Worm (Caenorhabditis elegans) whole organism, L4 larva: ENCODE measurements around the gene C01G12.16.

Experiments used
- F10B5.3 ChIP-seq: sonication (generic microtip); optimal IDR thresholded peaks from 2 replicates; lab custom pipeline; 2016; ENCODE audit warnings: mild to moderate bottlenecking, missing genetic modification characterization, missing compliant biosample characterization
- F37D6.2 ChIP-seq: sonication (generic microtip); optimal IDR thresholded peaks from 2 replicates; lab custom pipeline; 2016; ENCODE audit warnings: mild to moderate bottlenecking, missing genetic modification characterization, missing compliant biosample characterization
- R02D3.7 ChIP-seq: fragments of 150-350 bp; sonication (generic microtip); optimal IDR thresholded peaks from 3 replicates; lab custom pipeline; 2014; ENCODE audit warnings: missing biosample characterization, missing genetic modification characterization
- T20F7.1 ChIP-seq: fragments of 200-800 bp; sonication (Bioruptor generic); optimal IDR thresholded peaks from 2 replicates; lab custom pipeline; 2018; ENCODE audit warnings: mild to moderate bottlenecking, missing genetic modification characterization, missing compliant biosample characterization
- Y48G9A.11 ChIP-seq: fragments of 200-800 bp; sonication (Bioruptor generic); IDR thresholded peaks from 2 replicates; pipeline ENCODE4 v1.3.6; 2022; ENCODE audit warnings: missing genetic modification reagents, missing genetic modification characterization, missing compliant biosample characterization
- Y5F2A.4 ChIP-seq: fragments of 200-800 bp; sonication (Bioruptor generic); optimal IDR thresholded peaks from 2 replicates; lab custom pipeline; 2018; ENCODE audit warnings: mild to moderate bottlenecking, missing genetic modification characterization, missing compliant biosample characterization
- ZK337.2 ChIP-seq: fragments of 200-800 bp; sonication (Bioruptor generic); IDR thresholded peaks from 2 replicates; pipeline ENCODE4 v1.3.6; 2022; ENCODE audit warnings: missing genetic modification reagents, missing genetic modification characterization, missing compliant biosample characterization
- aly-2 ChIP-seq: sonication (generic microtip); optimal IDR thresholded peaks from 2 replicates; lab custom pipeline; 2018; ENCODE audit warnings: missing biosample characterization, missing genetic modification characterization
- ama-1 ChIP-seq: fragments of 150-350 bp; optimal IDR thresholded peaks from 2 replicates; lab custom pipeline; 2014; ENCODE audit warnings: inconsistent platforms, mixed read lengths
- arid-1 ChIP-seq: fragments of 200-800 bp; sonication (Bioruptor generic); conservative IDR thresholded peaks from 2 replicates; pipeline ENCODE4 v1.3.6; 2022; ENCODE audit warnings: missing genetic modification reagents, missing genetic modification characterization, missing compliant biosample characterization
- attf-4 ChIP-seq: sonication (generic microtip); optimal IDR thresholded peaks from 3 replicates; lab custom pipeline; 2017; ENCODE audit warnings: missing biosample characterization, missing genetic modification characterization
- ceh-44 ChIP-seq: fragments of 200-800 bp; sonication (Bioruptor generic); IDR thresholded peaks from 2 replicates; pipeline ENCODE4 v1.3.6; 2022; ENCODE audit warnings: missing genetic modification reagents, missing genetic modification characterization, missing compliant biosample characterization
- ces-1 ChIP-seq: fragments of 150-350 bp; sonication (generic microtip); optimal IDR thresholded peaks from 4 replicates; lab custom pipeline; 2014; ENCODE audit warnings: missing biosample characterization, missing genetic modification reagents, missing genetic modification characterization
- cey-2 ChIP-seq: sonication (generic microtip); optimal IDR thresholded peaks from 3 replicates; lab custom pipeline; 2017; ENCODE audit warnings: missing genetic modification characterization, mild to moderate bottlenecking, missing compliant biosample characterization, antibody characterized with exemption, borderline replicate concordance; ENCODE audit not compliant: insufficient read depth
- ctbp-1 ChIP-seq: fragments of 200-800 bp; sonication (Bioruptor generic); IDR thresholded peaks from 2 replicates; pipeline ENCODE4 v1.3.6; 2022; ENCODE audit warnings: missing genetic modification reagents, missing genetic modification characterization, missing compliant biosample characterization
- daf-8 ChIP-seq: fragments of 200-800 bp; sonication (Bioruptor generic); IDR thresholded peaks from 2 replicates; pipeline ENCODE4 v1.3.6; 2022; ENCODE audit warnings: missing genetic modification characterization, missing compliant biosample characterization
- dpl-1 ChIP-seq: fragments of 150-350 bp; optimal IDR thresholded peaks from 2 replicates; lab custom pipeline; 2014; ENCODE audit warnings: missing biosample characterization, missing genetic modification reagents, missing genetic modification characterization
- fkh-10 ChIP-seq: fragments of 150-350 bp; optimal IDR thresholded peaks from 2 replicates; lab custom pipeline; 2014; ENCODE audit warnings: missing biosample characterization, missing genetic modification reagents, missing genetic modification characterization
- gei-8 ChIP-seq: fragments of 200-800 bp; sonication (Bioruptor generic); optimal IDR thresholded peaks from 2 replicates; lab custom pipeline; 2018; ENCODE audit warnings: mild to moderate bottlenecking, missing genetic modification characterization, missing compliant biosample characterization
- hif-1 ChIP-seq, 2 experiments: sonication (generic microtip); optimal IDR thresholded peaks; 2 replicates each; lab custom pipeline; 2016 to 2017; ENCODE audit warnings: missing compliant biosample characterization in 2 of 2, missing genetic modification characterization in 2 of 2, missing genetic modification reagents in 2 of 2, missing genotype in 2 of 2, mild to moderate bottlenecking in 1 of 2
- hlh-11 ChIP-seq: fragments of 200-800 bp; sonication (Bioruptor generic); optimal IDR thresholded peaks from 2 replicates; lab custom pipeline; 2018; ENCODE audit warnings: mild to moderate bottlenecking, missing genetic modification characterization, missing compliant biosample characterization
- hlh-30 ChIP-seq: sonication (generic microtip); optimal IDR thresholded peaks from 2 replicates; lab custom pipeline; 2017; ENCODE audit warnings: antibody characterized with exemption, mild to moderate bottlenecking, missing genetic modification characterization, missing compliant biosample characterization; ENCODE audit not compliant: insufficient read depth
- lim-7 ChIP-seq: fragments of 200-800 bp; sonication (Bioruptor generic); IDR thresholded peaks from 2 replicates; pipeline ENCODE4 v1.3.6; 2022; ENCODE audit warnings: missing genetic modification characterization, missing compliant biosample characterization
- lin-1 ChIP-seq: fragments of 200-800 bp; sonication (Bioruptor generic); IDR thresholded peaks from 2 replicates; pipeline ENCODE4 v1.3.6; 2022; ENCODE audit warnings: missing genetic modification reagents, missing genetic modification characterization, missing compliant biosample characterization
- lin-38 ChIP-seq: fragments of 200-800 bp; sonication (Bioruptor generic); IDR thresholded peaks from 2 replicates; pipeline ENCODE4 v1.3.6; 2022; ENCODE audit warnings: missing genetic modification reagents, missing genetic modification characterization, missing compliant biosample characterization
- lsy-2 ChIP-seq, 2 experiments: fragments of 150-350 bp in 1 of 2; sonication (generic microtip) in 1 of 2; optimal IDR thresholded peaks; 2 replicates each; lab custom pipeline; 2014 to 2017; ENCODE audit warnings: missing biosample characterization in 2 of 2, missing genetic modification characterization in 2 of 2
- madf-5 ChIP-seq, 2 experiments: fragments of 200-800 bp; sonication (Bioruptor generic); IDR thresholded peaks; 2 replicates each; pipeline ENCODE4 v1.3.6; 2022; ENCODE audit warnings: missing compliant biosample characterization in 2 of 2, missing genetic modification characterization in 2 of 2
- mdl-1 ChIP-seq, 2 experiments: fragments of 150-350 bp in 1 of 2; sonication (generic microtip) in 1 of 2; optimal IDR thresholded peaks; 2 replicates each; lab custom pipeline; 2014 to 2017; ENCODE audit warnings: missing biosample characterization in 2 of 2, missing genetic modification characterization in 2 of 2
- mep-1 ChIP-seq: fragments of 150-350 bp; sonication (generic microtip); optimal IDR thresholded peaks from 3 replicates; lab custom pipeline; 2014; ENCODE audit warnings: missing biosample characterization, missing genetic modification characterization
- mxl-2 ChIP-seq: fragments of 200-800 bp; sonication (Bioruptor generic); conservative IDR thresholded peaks from 2 replicates; pipeline ENCODE4 v1.3.6; 2022; ENCODE audit warnings: missing genetic modification reagents, missing genetic modification characterization, missing compliant biosample characterization
- mxl-3 ChIP-seq: fragments of 200-800 bp; sonication (Bioruptor generic); optimal IDR thresholded peaks from 2 replicates; lab custom pipeline; 2018; ENCODE audit warnings: mild to moderate bottlenecking, missing genetic modification characterization, missing compliant biosample characterization
- nhr-10 ChIP-seq: fragments of 150-350 bp; optimal IDR thresholded peaks from 2 replicates; lab custom pipeline; 2014; ENCODE audit warnings: missing biosample characterization, missing genetic modification characterization
- nhr-102 ChIP-seq: sonication (generic microtip); optimal IDR thresholded peaks from 2 replicates; lab custom pipeline; 2016; ENCODE audit warnings: mild to moderate bottlenecking, missing genetic modification characterization, moderate library complexity, missing compliant biosample characterization
- nhr-111 ChIP-seq: fragments of 200-800 bp; sonication (Bioruptor generic); optimal IDR thresholded peaks from 2 replicates; lab custom pipeline; 2018; ENCODE audit warnings: mild to moderate bottlenecking, missing genetic modification characterization, missing compliant biosample characterization
- nhr-41 ChIP-seq: fragments of 200-800 bp; sonication (Bioruptor generic); IDR thresholded peaks from 2 replicates; pipeline ENCODE4 v1.3.6; 2022; ENCODE audit warnings: missing genetic modification reagents, missing genetic modification characterization, missing compliant biosample characterization
- nhr-76 ChIP-seq: fragments of 150-350 bp; optimal IDR thresholded peaks from 2 replicates; lab custom pipeline; 2014; ENCODE audit warnings: missing biosample characterization, missing genetic modification characterization
- nhr-77 ChIP-seq: fragments of 150-350 bp; optimal IDR thresholded peaks from 2 replicates; lab custom pipeline; 2014; ENCODE audit warnings: missing biosample characterization, missing genetic modification characterization
- pha-4 ChIP-seq, 2 experiments: fragments of 150-350 bp in 1 of 2; fragments of 200-800 bp in 1 of 2; sonication (Bioruptor generic) in 1 of 2; IDR thresholded peaks in 1 of 2; optimal IDR thresholded peaks in 1 of 2; 2 replicates each; pipeline versions ENCODE4 v1.3.6 to Lab custom; 2014 to 2022; ENCODE audit warnings: missing genetic modification characterization in 2 of 2, missing genetic modification reagents in 2 of 2, missing biosample characterization in 1 of 2, missing compliant biosample characterization in 1 of 2
- php-3 ChIP-seq: fragments of 200-800 bp; sonication (Bioruptor generic); IDR thresholded peaks from 2 replicates; pipeline ENCODE4 v1.3.6; 2022; ENCODE audit warnings: missing genetic modification reagents, missing genetic modification characterization, missing compliant biosample characterization
- rbr-2 ChIP-seq: sonication (generic microtip); optimal IDR thresholded peaks from 2 replicates; lab custom pipeline; 2016; ENCODE audit warnings: missing genotype, missing genetic modification characterization, missing compliant biosample characterization
- sdz-12 ChIP-seq: fragments of 200-800 bp; sonication (Bioruptor generic); optimal IDR thresholded peaks from 2 replicates; lab custom pipeline; 2018; ENCODE audit warnings: mild to moderate bottlenecking, missing genetic modification characterization, missing compliant biosample characterization
- snpc-1.2 ChIP-seq: fragments of 200-800 bp; sonication (Bioruptor generic); IDR thresholded peaks from 2 replicates; pipeline ENCODE4 v1.3.6; 2022; ENCODE audit warnings: missing genetic modification reagents, missing genetic modification characterization, missing compliant biosample characterization
- spr-3 ChIP-seq: fragments of 200-800 bp; sonication (Bioruptor generic); optimal IDR thresholded peaks from 2 replicates; lab custom pipeline; 2018; ENCODE audit warnings: mild to moderate bottlenecking, missing genetic modification characterization, missing compliant biosample characterization
- tra-1 ChIP-seq: fragments of 200-800 bp; sonication (Bioruptor generic); IDR thresholded peaks from 2 replicates; pipeline ENCODE4 v1.3.6; 2022; ENCODE audit warnings: missing genetic modification reagents, missing genetic modification characterization, missing compliant biosample characterization
- unc-130 ChIP-seq: sonication (generic microtip); optimal IDR thresholded peaks from 2 replicates; lab custom pipeline; 2016; ENCODE audit warnings: missing genetic modification reagents, missing genetic modification characterization, missing compliant biosample characterization
- unc-62 ChIP-seq, 3 experiments: fragments of 150-350 bp in 1 of 3; sonication (generic microtip); optimal IDR thresholded peaks in 2 of 3; peaks in 1 of 3; 1 replicate in 1 of 3; 2 replicates in 2 of 3; lab custom pipeline; 2014 to 2017; ENCODE audit warnings: missing biosample characterization in 3 of 3, missing genetic modification characterization in 3 of 3, missing genetic modification reagents in 3 of 3, missing genotype in 1 of 3
- zfp-3 ChIP-seq: fragments of 200-800 bp; sonication (Bioruptor generic); conservative IDR thresholded peaks from 2 replicates; pipeline ENCODE4 v1.3.6; 2022; ENCODE audit warnings: missing genetic modification reagents, missing genetic modification characterization, missing compliant biosample characterization

C01G12.16 gene

DNA sequence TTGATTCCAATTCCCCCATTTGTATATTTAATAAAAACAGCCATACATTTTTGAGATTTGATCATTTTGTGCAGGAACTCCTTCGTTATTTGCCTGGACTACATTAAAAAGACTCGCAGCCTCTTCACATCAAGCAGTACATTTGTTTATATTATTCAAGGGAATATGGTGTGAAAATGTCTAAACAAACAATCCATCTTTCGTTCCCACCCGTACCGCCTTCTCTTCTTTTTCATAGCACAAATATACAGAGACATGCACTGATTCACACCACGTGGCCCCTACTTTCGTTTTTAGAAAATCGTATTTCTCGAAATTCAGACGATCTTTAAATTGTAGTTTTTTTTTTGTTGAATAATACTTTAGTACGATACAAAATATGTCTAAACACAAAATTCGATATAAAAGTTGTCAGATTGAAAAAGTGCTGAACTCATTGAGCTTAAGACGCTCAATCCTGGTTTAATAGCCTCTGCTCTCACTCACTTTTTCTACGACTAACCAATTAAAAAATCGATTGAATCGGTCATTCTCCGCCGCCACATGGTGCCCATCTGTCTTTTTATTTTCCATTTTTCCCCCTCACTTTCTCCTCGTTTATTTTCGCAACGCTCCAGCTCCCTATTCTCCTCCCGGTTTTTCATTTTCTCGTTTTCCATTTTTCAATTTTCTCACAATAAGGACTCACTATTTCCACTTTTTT, 34.4 kb downstream of the C01G12.16 start (continued):
- TF ChIP-seq T20F7.1, result peak; percentile 75
- peak; percentile 77 for TF ChIP-seq Y48G9A.11 (GFP tag; lab: Robert Waterston, UW)
- no peak for TF ChIP-seq mxl-2
- peak; percentile 43 for TF ChIP-seq mxl-3 (GFP tag; lab: Kevin White, UChicago)
- TF ChIP-seq rbr-2 (tag; lab: Kevin White, UChicago), result peak; percentile 43
- peak; percentile 67 for TF ChIP-seq lin-38 (GFP tag; lab: Robert Waterston, UW)
- TF ChIP-seq php-3 (GFP tag; lab: Robert Waterston, UW), result peak; percentile 36
- TF ChIP-seq F10B5.3, result peak; percentile 68
- TF ChIP-seq sdz-12 (GFP tag; lab: Kevin White, UChicago), result peak; percentile 21
- TF ChIP-seq mep-1 (tag; lab: Kevin White, UChicago), result peak; percentile 76
- TF ChIP-seq ama-1 (lab: Kevin White, UChicago), result peak; percentile 95
- peak; percentile 37 for TF ChIP-seq hlh-30 (tag; lab: Kevin White, UChicago)
- TF ChIP-seq ZK337.2, result no peak
- peak; percentile 10 to 81 for TF ChIP-seq lsy-2 (tag; optimal IDR thresholded peaks at IDR 0.05; lab: Kevin White, UChicago)
- peak; percentile 90 for TF ChIP-seq nhr-102 (tag; lab: Kevin White, UChicago)
- peak; percentile 69 for TF ChIP-seq attf-4 (tag; lab: Kevin White, UChicago)
- peak; percentile 81 for TF ChIP-seq ctbp-1 (GFP tag; lab: Robert Waterston, UW)
- peak; percentile 57 for TF ChIP-seq lin-1 (GFP tag; lab: Robert Waterston, UW)
- no peak for TF ChIP-seq fkh-10
- TF ChIP-seq zfp-3 (GFP tag; lab: Robert Waterston, UW), result peak; percentile 95
- peak; percentile 84 for TF ChIP-seq arid-1 (GFP tag; lab: Robert Waterston, UW)
- no peak for TF ChIP-seq R02D3.7 (tag; lab: Kevin White, UChicago)
- no peak for TF ChIP-seq ceh-44
- peak; percentile 72 for TF ChIP-seq spr-3 (GFP tag; lab: Kevin White, UChicago)
- TF ChIP-seq nhr-77, result no peak
- TF ChIP-seq hif-1 (tag; optimal IDR thresholded peaks at IDR 0.05; lab: Kevin White, UChicago), result peak in 1 of 2 experiments; percentile 63
- peak; percentile 48 for TF ChIP-seq hlh-11
- peak; percentile 24 for TF ChIP-seq unc-130
- TF ChIP-seq ces-1, result peak; percentile 38
- TF ChIP-seq F37D6.2 (tag; lab: Kevin White, UChicago), result peak; percentile 45
- no peak; the same call in 1 of the 2 replicates for TF ChIP-seq nhr-41 (GFP tag; lab: Robert Waterston, UW)
- TF ChIP-seq unc-62 (GFP tag; optimal IDR thresholded peaks at IDR 0.05 in 1 of 2; lab: Kevin White, UChicago), result peak in 1 of 2 experiments; percentile 75
- no peak for TF ChIP-seq unc-62 (tag; optimal IDR thresholded peaks at IDR 0.05; lab: Kevin White, UChicago)
- TF ChIP-seq, all 104 proteins: peak for 57

DNA sequence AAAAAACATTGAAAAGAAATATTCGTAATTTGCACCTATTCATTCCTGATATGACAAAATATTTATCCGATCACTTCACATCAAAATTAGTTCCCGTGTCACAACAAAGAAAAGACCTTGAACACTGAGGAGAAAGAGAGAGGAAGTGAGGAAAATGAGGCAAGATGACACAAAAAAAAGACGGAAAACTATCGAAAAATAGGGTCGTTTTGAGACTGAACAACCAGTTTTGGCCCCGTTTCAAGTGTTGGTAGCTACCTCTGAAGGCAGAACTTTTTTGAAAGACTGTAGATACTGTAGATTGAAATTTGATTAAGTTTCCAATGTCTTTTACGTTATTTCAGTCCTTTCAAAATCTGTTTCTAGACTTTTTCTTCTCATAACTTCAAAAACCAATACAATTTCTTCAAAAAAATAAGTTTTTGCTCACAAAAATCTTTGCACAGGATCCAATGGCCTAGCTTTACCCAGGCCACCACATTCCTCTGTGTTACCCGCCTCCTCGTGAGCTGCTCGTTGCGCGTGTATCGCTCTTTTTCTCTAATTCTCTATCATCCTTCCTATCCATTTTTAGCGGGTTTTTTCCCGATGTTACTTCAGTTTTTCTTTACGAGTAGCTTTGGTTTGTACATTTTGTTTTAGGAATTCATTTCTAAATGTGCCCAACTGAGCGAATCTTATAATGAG, 35.4 kb downstream of the C01G12.16 start:
- TF ChIP-seq daf-8, result no peak
- TF ChIP-seq aly-2, result no peak
- peak; percentile 42 for TF ChIP-seq dpl-1 (GFP tag; lab: Kevin White, UChicago)
- no peak for TF ChIP-seq snpc-1.2
- peak; percentile 80 to 91 for TF ChIP-seq mdl-1 (tag; optimal IDR thresholded peaks at IDR 0.05; lab: Kevin White, UChicago)
- no peak for TF ChIP-seq nhr-111
- TF ChIP-seq nhr-10 (tag; lab: Kevin White, UChicago), result no peak
- no peak for TF ChIP-seq pha-4 (GFP tag; IDR thresholded peaks at IDR 0.05; lab: Robert Waterston, UW)
- no peak for TF ChIP-seq pha-4 (tag; optimal IDR thresholded peaks at IDR 0.05; lab: Kevin White, UChicago)
- TF ChIP-seq Y5F2A.4, result no peak
- TF ChIP-seq cey-2 (tag; lab: Kevin White, UChicago), result no peak
- TF ChIP-seq lin-1 (GFP tag; lab: Robert Waterston, UW), result no peak
- TF ChIP-seq gei-8 (GFP tag; lab: Kevin White, UChicago), result no peak
- TF ChIP-seq madf-5 (GFP tag; IDR thresholded peaks at IDR 0.05; lab: Robert Waterston, UW), result no peak
- TF ChIP-seq nhr-76 (tag; lab: Kevin White, UChicago), result no peak
- no peak for TF ChIP-seq lim-7
- no peak for TF ChIP-seq tra-1 (GFP tag; lab: Robert Waterston, UW)
- TF ChIP-seq nhr-102 (tag; lab: Kevin White, UChicago), result no peak
- TF ChIP-seq ceh-44, result no peak
- TF ChIP-seq lin-38 (GFP tag; lab: Robert Waterston, UW), result peak; percentile 30; the same call in 1 of the 2 replicates
- TF ChIP-seq attf-4 (tag; lab: Kevin White, UChicago), result no peak
